Worm (Caenorhabditis elegans) whole organism, L4/young adult: ENCODE measurements around the gene mre-11.

Source experiments
- W03F9.2 ChIP-seq: fragments of 150-350 bp; optimal IDR thresholded peaks from 2 replicates; lab custom pipeline; 2014; ENCODE audit warnings: missing biosample characterization, missing genetic modification characterization
- dao-5 ChIP-seq: sonication (generic microtip); optimal IDR thresholded peaks from 2 replicates; lab custom pipeline; 2016; ENCODE audit warnings: missing genotype, missing genetic modification characterization, moderate library complexity, missing compliant biosample characterization
- him-1 ChIP-seq: sonication (generic microtip); optimal IDR thresholded peaks from 2 replicates; lab custom pipeline; 2016; ENCODE audit warnings: missing genotype, missing genetic modification reagents, missing genetic modification characterization, missing compliant biosample characterization

mre-11 gene

DNA sequence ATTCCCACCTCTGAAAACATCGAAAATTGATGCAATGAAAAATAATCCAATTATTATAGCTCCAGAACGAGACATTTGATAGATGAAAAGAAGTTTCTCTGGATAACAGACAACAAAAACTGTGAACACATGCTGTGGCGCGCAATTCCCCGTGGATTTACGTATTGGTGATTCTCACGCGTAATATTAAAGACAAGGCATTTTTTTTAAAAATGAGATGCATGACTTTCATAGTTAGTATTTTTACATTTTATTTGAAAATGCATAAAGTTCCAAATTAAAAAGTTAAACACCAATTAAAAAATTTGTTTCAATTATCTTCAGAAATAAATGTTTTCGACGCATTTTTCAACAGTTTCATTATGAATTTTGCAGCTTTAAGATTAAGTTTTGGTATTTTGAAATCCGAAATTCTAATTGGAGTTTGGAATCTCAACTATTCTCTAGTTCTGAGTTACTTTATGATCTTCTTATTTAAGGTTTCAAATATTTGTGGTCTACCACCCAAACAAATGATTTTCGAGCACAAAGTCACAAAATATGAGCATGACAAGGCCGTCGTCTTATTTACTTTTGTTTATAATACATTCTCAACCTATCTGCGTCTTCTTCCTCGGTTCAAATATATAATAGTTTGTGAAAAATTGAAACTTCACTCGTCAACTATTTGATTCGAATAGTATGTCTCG is 10.7 kb upstream of the mre-11 start, which contains the start of the genes selt-1.2 and F28H7.2:
Gene selt-1.2, minus strand, starts transcription at position 101 of the 689 bp plus-strand sequence.
Gene F28H7.2, plus strand, starts transcription at position 639 of the 689 bp plus-strand sequence.
- no peak for TF ChIP-seq W03F9.2
- no peak for TF ChIP-seq dao-5 (tag; lab: Kevin White, UChicago)
- no peak for TF ChIP-seq him-1 (tag; lab: Kevin White, UChicago)

DNA sequence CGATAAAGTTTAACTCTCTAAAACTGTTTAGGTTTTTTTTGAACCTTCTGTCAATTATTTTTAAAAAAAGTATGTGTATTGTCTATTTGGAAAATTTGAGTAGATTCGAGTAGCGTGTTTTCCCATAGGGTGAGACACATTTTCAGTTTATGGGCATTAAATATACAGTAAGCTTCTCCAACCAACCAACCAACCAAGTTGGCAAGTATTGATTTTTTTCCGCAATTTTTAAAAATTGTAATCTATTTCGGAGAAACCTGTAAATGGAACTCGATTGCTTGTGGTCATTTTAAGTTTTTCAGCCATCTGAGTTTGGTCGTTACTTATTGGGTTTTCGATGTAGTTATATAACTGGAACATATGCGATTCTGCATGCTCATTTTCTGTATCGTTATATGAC is 8.4 kb upstream of the mre-11 start, which contains the start of gene srj-21:
Gene srj-21, plus strand, starts transcription at position 301 of the 400 bp plus-strand sequence.
- TF ChIP-seq him-1 (tag; lab: Kevin White, UChicago) (no peak), W03F9.2 (no peak), dao-5 (tag; lab: Kevin White, UChicago) (no peak)

DNA sequence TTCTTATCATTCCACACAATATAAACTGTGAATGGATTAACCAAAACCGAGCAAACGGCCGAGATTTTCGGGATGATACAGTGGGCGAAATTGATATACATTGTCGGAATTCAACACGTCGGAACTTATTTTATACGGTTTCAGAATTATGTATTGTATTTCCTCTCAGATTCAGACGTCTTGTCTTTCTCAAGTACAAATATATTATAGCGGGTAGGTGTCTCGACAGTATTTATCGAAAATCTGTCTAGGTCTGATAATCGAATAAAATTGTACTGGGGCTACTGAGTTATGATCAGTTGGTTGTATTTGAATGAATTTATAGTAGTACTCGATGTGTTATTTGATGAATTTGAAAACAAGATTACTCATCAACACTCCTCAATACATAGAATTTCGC is 7.0 kb upstream of the mre-11 start, which contains the start of gene srj-22:
Gene srj-22, minus strand, starts transcription at position 101 of the 400 bp plus-strand sequence.
- TF ChIP-seq dao-5 (tag; lab: Kevin White, UChicago) (no peak), him-1 (tag; lab: Kevin White, UChicago) (no peak), W03F9.2 (no peak)

DNA sequence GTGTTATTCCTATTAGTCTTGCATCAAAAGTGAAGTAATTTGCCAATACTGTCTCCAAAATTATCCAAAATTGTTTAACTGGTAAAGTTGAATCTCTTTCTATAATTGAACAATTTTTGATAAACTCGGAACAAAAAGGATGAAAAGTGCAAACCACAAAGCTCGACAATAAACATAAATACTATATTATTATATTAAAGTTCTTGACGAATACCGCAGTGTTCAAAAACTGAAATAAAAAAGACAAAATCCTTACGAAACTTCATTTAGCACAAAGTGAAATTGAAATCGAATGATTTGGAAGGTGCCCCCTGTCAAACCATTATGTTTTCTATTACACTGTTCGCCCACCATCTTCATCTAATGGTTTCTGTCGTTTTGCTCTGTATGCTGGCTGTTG is 4.7 kb upstream of the mre-11 start, which contains the start of gene ZC302.3:
Gene ZC302.3, minus strand, starts transcription at position 101 of the 400 bp plus-strand sequence.
- TF ChIP-seq W03F9.2 (no peak), dao-5 (tag; lab: Kevin White, UChicago) (no peak), him-1 (tag; lab: Kevin White, UChicago) (no peak)

DNA sequence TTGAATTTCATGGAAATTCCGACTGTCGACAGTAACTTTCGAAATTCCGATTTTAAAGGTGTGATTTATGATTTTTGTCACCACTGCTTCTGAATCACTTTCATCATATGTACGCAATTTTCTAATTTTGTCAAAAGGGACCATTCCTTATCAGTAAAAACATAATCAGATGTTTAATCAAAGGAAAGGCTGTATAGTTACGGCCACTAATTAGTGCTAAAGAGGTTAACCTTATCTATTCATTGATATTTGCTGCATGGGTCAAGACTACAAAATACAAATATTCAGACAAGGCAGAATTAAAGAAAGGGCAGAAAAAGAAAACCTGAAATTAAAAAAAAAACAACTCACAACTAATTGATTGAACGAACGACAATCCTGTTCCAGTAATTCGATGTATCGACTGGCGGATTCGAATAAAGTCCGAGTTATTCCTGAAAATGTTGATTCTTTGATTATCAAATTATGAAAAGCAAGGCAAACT is 4.6 kb downstream of the mre-11 start, which contains the start of gene T28B11.1:
Gene T28B11.1, minus strand, starts transcription at position 434 of the 484 bp plus-strand sequence.
- TF ChIP-seq dao-5 (tag; lab: Kevin White, UChicago) (no peak), W03F9.2 (no peak), him-1 (tag; lab: Kevin White, UChicago) (no peak)

DNA sequence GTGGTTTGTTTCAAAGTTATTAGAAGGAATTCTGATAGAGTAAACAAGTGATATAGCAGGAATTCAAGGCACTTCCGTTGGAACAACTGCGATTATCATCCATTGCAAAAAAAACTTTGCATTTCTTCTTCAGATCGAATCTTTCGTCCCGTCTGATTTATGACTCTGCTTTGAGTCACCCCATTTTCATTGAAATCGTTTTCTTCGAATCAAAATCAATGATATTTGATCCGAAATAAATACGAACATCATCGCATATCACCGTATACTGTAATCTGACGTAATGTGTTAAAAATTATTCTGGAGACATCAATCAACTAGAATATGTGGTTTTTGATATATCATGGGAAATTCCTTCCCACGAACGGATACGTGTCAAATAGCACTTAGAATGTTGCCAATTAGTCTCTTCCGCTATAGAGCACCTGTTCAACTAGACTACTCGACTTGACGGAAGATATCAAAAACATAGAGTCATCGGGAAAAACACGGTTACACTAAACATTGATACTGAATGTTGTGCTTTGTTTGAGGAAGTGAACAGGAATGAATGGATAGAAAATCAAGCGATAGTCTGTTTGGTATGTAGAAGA is 5.7 kb downstream of the mre-11 start:
- TF ChIP-seq him-1 (tag; lab: Kevin White, UChicago) (no peak), dao-5 (tag; lab: Kevin White, UChicago) (no peak), W03F9.2 (no peak)

DNA sequence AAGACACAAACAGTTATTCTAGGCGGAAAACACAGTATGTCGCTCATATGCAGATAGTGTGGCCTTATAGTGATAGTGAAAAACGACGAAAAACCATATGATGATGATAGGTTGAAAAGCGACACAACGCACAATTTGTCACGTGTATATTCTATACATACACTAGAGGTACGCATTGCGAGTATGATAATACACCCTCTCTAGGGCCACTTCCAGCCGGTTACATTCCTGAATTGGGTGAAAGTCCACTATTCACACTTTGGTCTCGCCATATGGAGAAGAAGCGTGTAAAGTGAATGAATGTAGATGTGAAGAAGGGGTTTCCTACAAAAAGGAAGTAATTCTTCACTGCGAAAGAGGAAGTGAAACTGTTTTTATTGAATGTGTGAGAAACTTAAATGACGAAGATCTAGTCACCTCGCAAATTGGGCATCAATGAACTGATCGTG is 7.2 kb downstream of the mre-11 start:
- TF ChIP-seq W03F9.2: no peak
- no peak for TF ChIP-seq dao-5 (tag; lab: Kevin White, UChicago)
- no peak for TF ChIP-seq him-1 (tag; lab: Kevin White, UChicago)

DNA sequence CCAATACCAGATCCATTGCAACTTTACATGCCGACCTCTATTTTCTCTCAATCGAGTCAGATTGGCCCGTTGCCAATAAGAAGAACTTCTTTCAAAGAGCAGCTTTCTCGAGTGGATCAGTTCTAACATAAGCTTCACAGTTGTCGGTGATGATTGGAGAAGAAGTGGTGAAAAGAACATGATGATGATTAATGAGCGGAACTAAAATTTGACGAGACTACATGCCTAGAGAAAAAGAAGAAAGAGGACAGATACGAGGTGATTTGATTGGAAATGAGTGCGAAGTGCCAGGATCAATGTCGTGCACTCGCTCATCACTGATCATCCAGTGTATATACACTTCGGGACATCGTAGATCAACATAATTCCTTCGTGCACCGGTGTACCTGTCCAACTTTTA is 9.0 kb downstream of the mre-11 start:
- TF ChIP-seq him-1 (tag; lab: Kevin White, UChicago): no peak
- no peak for TF ChIP-seq dao-5 (tag; lab: Kevin White, UChicago)
- no peak for TF ChIP-seq W03F9.2

DNA sequence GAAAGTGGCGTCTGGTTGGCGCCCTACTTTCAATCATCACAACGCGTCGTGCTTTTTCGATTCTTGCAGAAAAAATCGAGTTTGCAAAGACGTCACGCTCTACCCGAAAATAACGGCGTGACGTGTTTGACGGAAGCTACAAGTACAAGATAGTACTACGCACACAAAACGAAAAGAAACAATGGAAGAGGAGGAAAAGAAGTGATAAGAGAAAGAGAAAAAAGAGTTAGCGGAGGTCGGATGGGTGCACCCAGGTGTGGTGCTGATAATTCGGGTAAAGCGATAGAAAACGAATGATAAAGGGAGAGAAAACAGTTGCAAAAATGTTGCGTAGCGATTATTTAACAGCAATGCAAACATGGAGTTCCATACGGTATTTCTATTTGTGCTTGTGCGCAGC is 10.0 kb downstream of the mre-11 start:
- TF ChIP-seq dao-5 (tag; lab: Kevin White, UChicago) (no peak), W03F9.2 (no peak), him-1 (tag; lab: Kevin White, UChicago) (no peak)

DNA sequence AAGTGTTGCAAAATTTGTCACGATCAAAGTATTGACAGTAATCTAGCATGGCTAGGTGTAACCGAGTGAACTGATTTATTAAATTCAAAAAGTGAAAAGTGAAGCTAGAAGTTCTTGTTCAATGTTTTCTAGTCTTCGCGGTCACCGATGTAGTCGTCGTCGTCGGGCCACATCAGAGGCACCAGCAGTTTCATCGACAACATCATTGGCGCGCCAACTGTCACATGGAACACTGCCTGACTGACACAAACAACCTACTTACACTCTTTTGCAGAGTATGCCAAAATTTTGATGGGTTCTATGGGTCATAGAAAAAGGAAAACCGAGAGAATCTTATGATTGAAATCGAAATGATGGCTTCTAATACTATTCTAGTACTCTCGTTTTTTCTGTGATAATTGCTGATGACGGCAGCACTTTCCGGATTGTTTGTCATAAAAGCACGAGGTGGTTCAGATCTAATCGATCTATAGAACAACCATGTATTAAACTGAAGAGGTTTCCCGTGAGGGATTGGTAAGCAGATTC is 11.2 kb downstream of the mre-11 start:
- TF ChIP-seq W03F9.2 (no peak), him-1 (tag; lab: Kevin White, UChicago) (no peak), dao-5 (tag; lab: Kevin White, UChicago) (no peak)

DNA sequence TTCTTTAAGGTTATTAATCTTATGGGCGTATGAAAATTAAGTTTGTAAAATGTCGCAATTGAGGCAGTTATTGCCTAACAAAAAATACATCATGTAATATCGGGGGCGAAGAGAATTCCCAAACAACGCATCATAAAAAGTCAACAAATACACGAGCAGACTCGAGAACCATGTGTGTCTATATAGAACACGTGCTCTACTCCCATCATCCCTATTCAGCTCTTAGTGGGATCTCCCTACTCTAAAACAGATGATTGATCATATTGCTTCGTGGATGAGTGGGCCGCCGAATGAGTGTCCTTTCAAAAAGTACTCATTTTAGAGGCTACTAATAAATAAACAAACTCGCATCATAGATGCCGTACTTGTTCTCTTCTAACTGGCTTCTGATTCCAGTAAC is 12.2 kb downstream of the mre-11 start:
- no peak for TF ChIP-seq him-1 (tag; lab: Kevin White, UChicago)
- TF ChIP-seq W03F9.2: no peak
- TF ChIP-seq dao-5 (tag; lab: Kevin White, UChicago): no peak

DNA sequence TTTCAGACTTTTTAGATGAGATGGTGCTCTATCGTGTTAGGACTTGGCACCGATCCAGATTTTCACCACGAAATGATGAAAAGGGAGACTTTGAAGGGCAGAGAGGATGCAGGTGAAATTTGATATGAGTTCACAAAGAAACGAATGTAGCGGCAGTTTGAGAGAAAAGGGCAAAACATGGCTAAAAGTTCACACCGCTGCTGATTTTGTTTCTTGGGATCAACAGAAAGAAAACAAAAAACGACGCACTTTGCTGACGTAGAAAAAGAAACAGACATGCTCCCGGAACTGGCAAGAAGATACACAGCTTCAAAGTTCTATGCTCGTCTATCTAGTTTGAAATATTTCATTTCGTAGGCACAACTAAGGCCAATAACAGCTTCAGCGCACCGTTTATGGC is 13.1 kb downstream of the mre-11 start:
- TF ChIP-seq dao-5 (tag; lab: Kevin White, UChicago) (no peak), W03F9.2 (no peak), him-1 (tag; lab: Kevin White, UChicago) (no peak)

DNA sequence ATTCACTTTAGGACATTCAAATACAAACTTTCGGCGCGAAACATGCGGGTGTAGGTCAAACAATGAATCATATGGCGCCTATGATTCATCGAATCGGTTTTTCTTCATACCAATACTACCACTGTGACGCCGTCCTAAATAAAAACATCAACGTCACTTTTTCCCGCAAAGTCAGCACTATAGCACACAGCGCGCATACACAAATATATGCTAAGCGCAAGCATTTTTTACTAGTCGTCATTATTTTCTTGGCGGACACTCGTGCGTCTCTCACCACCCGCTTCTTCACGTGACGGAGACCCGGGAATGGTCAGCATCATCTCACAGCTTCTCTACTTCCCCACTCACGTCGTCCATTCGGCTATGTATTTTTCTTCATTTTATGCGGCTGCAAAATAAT is 13.5 kb downstream of the mre-11 start:
- TF ChIP-seq him-1 (tag; lab: Kevin White, UChicago) (no peak), dao-5 (tag; lab: Kevin White, UChicago) (no peak), W03F9.2 (no peak)

DNA sequence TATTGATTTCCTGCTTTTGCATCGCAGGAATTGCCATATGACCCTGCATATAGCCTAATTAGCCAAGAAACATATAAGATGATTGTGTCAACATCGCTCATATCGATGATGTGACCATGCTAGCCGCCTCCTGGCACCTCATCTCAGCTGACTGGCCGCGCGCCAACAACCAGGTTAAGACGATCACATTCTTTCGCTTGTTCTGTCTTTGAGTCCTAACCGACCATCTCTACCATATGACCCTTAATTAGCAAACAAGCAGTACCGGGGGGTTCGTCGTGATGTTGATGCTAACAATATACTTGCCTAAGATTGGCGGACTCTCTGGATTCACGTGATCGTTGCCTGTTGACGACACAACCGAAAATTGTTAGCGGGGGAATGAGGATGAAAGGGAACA is 14.1 kb downstream of the mre-11 start:
- TF ChIP-seq him-1 (tag; lab: Kevin White, UChicago) (no peak), dao-5 (tag; lab: Kevin White, UChicago) (no peak), W03F9.2 (no peak)
